Fruit fly (Drosophila melanogaster) whole organism, embryonic: ENCODE data around the gene grass.
A peak's percentile ranks its signal among the peaks of the same experiment; 100 is the strongest.

ENCODE experiments used
- ATbp ChIP-seq: fragments of 200-800 bp; sonication (Bioruptor generic); optimal IDR thresholded peaks from 2 replicates; lab custom pipeline; 2017; ENCODE audit warnings: missing biosample characterization, mild to moderate bottlenecking, missing genetic modification characterization, missing genetic modification reagents
- Ada2b ChIP-seq: fragments of 200-800 bp; sonication (Bioruptor generic); IDR thresholded peaks from 2 replicates; pipeline ENCODE4 v1.3.6; 2022; ENCODE audit warnings: missing biosample characterization, missing genetic modification characterization
- Asciz ChIP-seq: fragments of 200-800 bp; sonication (Bioruptor generic); optimal IDR thresholded peaks from 2 replicates; lab custom pipeline; 2017; ENCODE audit warnings: missing biosample characterization, mild to moderate bottlenecking, missing genetic modification characterization, missing genetic modification reagents
- Atf-2 ChIP-seq: fragments of 200-800 bp; sonication (Bioruptor generic); optimal IDR thresholded peaks from 2 replicates; lab custom pipeline; 2016; ENCODE audit warnings: missing biosample characterization, missing genetic modification characterization
- Bteb2 ChIP-seq: fragments of 200-800 bp; sonication (Bioruptor generic); optimal IDR thresholded peaks from 2 replicates; lab custom pipeline; 2016; ENCODE audit warnings: missing biosample characterization, missing genetic modification characterization
- CG10209 ChIP-seq: fragments of 200-800 bp; sonication (Bioruptor generic); optimal IDR thresholded peaks from 3 replicates; lab custom pipeline; 2017; ENCODE audit warnings: missing biosample characterization, mild to moderate bottlenecking, missing genetic modification characterization, missing genetic modification reagents
- CG12071 ChIP-seq: fragments of 200-800 bp; sonication (Bioruptor generic); optimal IDR thresholded peaks from 3 replicates; lab custom pipeline; 2018; ENCODE audit warnings: missing biosample characterization, mild to moderate bottlenecking, missing genetic modification characterization
- CG1233 ChIP-seq: fragments of 200-800 bp; sonication (Bioruptor generic); optimal IDR thresholded peaks from 4 replicates; lab custom pipeline; 2018; ENCODE audit warnings: missing biosample characterization, mild to moderate bottlenecking, missing genetic modification characterization
- CG13775 ChIP-seq: fragments of 200-800 bp; sonication (Bioruptor generic); optimal IDR thresholded peaks from 3 replicates; lab custom pipeline; 2017; ENCODE audit warnings: missing biosample characterization, mild to moderate bottlenecking, missing genetic modification characterization
- CG14667 ChIP-seq: fragments of 200-800 bp; sonication (Bioruptor generic); IDR thresholded peaks from 2 replicates; pipeline ENCODE4 v1.3.6; 2022; ENCODE audit warnings: missing biosample characterization, missing genetic modification characterization
- CG15011 ChIP-seq: fragments of 200-800 bp; sonication (Bioruptor generic); optimal IDR thresholded peaks from 3 replicates; lab custom pipeline; 2018; ENCODE audit warnings: missing biosample characterization, mild to moderate bottlenecking, missing genetic modification characterization
- CG3838 ChIP-seq: fragments of 200-800 bp; sonication (Bioruptor generic); optimal IDR thresholded peaks from 3 replicates; lab custom pipeline; 2016; ENCODE audit warnings: missing biosample characterization, missing genetic modification characterization
- CG3995 ChIP-seq: fragments of 200-800 bp; sonication (Bioruptor generic); optimal IDR thresholded peaks from 3 replicates; lab custom pipeline; 2016; ENCODE audit warnings: missing biosample characterization, missing genetic modification characterization
- CG4707 ChIP-seq: fragments of 200-800 bp; sonication (Bioruptor generic); optimal IDR thresholded peaks from 2 replicates; lab custom pipeline; 2018; ENCODE audit warnings: missing biosample characterization, mild to moderate bottlenecking, missing genetic modification characterization, moderate library complexity
- CG5245 ChIP-seq: fragments of 200-800 bp; sonication (Bioruptor generic); optimal IDR thresholded peaks from 3 replicates; lab custom pipeline; 2016; ENCODE audit warnings: missing biosample characterization, missing genetic modification characterization
- CG6254 ChIP-seq: fragments of 200-800 bp; sonication (Bioruptor generic); optimal IDR thresholded peaks from 3 replicates; lab custom pipeline; 2017; ENCODE audit warnings: mild to moderate bottlenecking, missing biosample characterization, missing genetic modification reagents, missing genetic modification characterization
- CG6683 ChIP-seq: fragments of 200-800 bp; sonication (Bioruptor generic); optimal IDR thresholded peaks from 2 replicates; lab custom pipeline; 2017; ENCODE audit warnings: missing biosample characterization, mild to moderate bottlenecking, missing genetic modification characterization, missing genetic modification reagents
- CG8089 ChIP-seq: fragments of 200-800 bp; sonication (Bioruptor generic); optimal IDR thresholded peaks from 3 replicates; lab custom pipeline; 2016; ENCODE audit warnings: missing biosample characterization, missing genetic modification characterization
- CG8281 ChIP-seq: fragments of 200-800 bp; sonication (Bioruptor generic); optimal IDR thresholded peaks from 2 replicates; lab custom pipeline; 2018; ENCODE audit warnings: missing biosample characterization, mild to moderate bottlenecking, missing genetic modification characterization, moderate library complexity
- CG8290 ChIP-seq, 3 experiments: fragments of 200-800 bp; sonication (Bioruptor generic); optimal IDR thresholded peaks; 2 replicates each; lab custom pipeline; 2016 to 2019; ENCODE audit warnings: missing biosample characterization in 3 of 3, missing genetic modification characterization in 3 of 3, mild to moderate bottlenecking in 2 of 3, moderate library complexity in 1 of 3
- Chrac-16 ChIP-seq: fragments of 200-800 bp; sonication (Bioruptor generic); optimal IDR thresholded peaks from 3 replicates; lab custom pipeline; 2016; ENCODE audit warnings: missing biosample characterization, missing genetic modification characterization
- D ChIP-seq, 2 experiments: fragments of 200-800 bp in 1 of 2; fragments of >200 bp in 1 of 2; sonication (Bioruptor generic) in 1 of 2; optimal IDR thresholded peaks; 2 replicates in 1 of 2; 3 replicates in 1 of 2; lab custom pipeline; 2017; ENCODE audit warnings: mild to moderate bottlenecking in 1 of 2, missing biosample characterization in 1 of 2, missing genetic modification characterization in 1 of 2, missing genetic modification reagents in 1 of 2
- Drgx ChIP-seq: fragments of 200-800 bp; sonication (Bioruptor generic); IDR thresholded peaks from 2 replicates; pipeline ENCODE4 v1.3.6; 2022; ENCODE audit warnings: missing biosample characterization, missing genetic modification characterization
- Fer1 ChIP-seq: fragments of 200-800 bp; sonication (Bioruptor generic); optimal IDR thresholded peaks from 2 replicates; lab custom pipeline; 2017; ENCODE audit warnings: missing biosample characterization, mild to moderate bottlenecking, missing genetic modification characterization
- MBD-R2 ChIP-seq: fragments of 200-800 bp; sonication (Bioruptor generic); IDR thresholded peaks from 2 replicates; pipeline ENCODE4 v1.3.6; 2022; ENCODE audit warnings: missing biosample characterization, missing genetic modification characterization
- Rfx ChIP-seq: fragments of 200-800 bp; sonication (Bioruptor generic); IDR thresholded peaks from 2 replicates; pipeline ENCODE4 v1.3.6; 2022; ENCODE audit warnings: missing biosample characterization, missing genetic modification characterization
- Trl ChIP-seq, 3 experiments: fragments of >200 bp in 2 of 3; fragments of 200-800 bp in 1 of 3; sonication (Bioruptor generic) in 1 of 3; optimal IDR thresholded peaks; 2 replicates in 1 of 3; 3 replicates in 2 of 3; lab custom pipeline; 2016 to 2017; ENCODE audit warnings: missing biosample characterization in 1 of 3, missing genetic modification characterization in 1 of 3
- bigmax ChIP-seq: fragments of 200-800 bp; sonication (Bioruptor generic); optimal IDR thresholded peaks from 2 replicates; lab custom pipeline; 2018; ENCODE audit warnings: missing biosample characterization, mild to moderate bottlenecking, missing genetic modification characterization
- corto ChIP-seq: fragments of 200-800 bp; sonication (Bioruptor generic); optimal IDR thresholded peaks from 2 replicates; lab custom pipeline; 2016; ENCODE audit warnings: missing biosample characterization, mild to moderate bottlenecking, missing genetic modification characterization, moderate library complexity
- croc ChIP-seq: fragments of 200-800 bp; sonication (Bioruptor generic); conservative IDR thresholded peaks from 3 replicates; pipeline ENCODE4 v1.3.6; 2022; ENCODE audit warnings: missing biosample characterization, missing genetic modification characterization
- crol ChIP-seq: fragments of 200-800 bp; sonication (Bioruptor generic); IDR thresholded peaks from 2 replicates; pipeline ENCODE4 v1.3.6; 2022; ENCODE audit warnings: missing biosample characterization, missing genetic modification characterization
- en ChIP-seq: fragments of 200-800 bp; sonication (Bioruptor generic); optimal IDR thresholded peaks from 2 replicates; lab custom pipeline; 2016; ENCODE audit warnings: missing biosample characterization, missing genetic modification characterization
- exex ChIP-seq: fragments of 200-800 bp; sonication (Bioruptor generic); optimal IDR thresholded peaks from 4 replicates; lab custom pipeline; 2018; ENCODE audit warnings: missing biosample characterization, mild to moderate bottlenecking, missing genetic modification characterization, moderate library complexity
- gem ChIP-seq: fragments of 200-800 bp; sonication (Bioruptor generic); optimal IDR thresholded peaks from 2 replicates; lab custom pipeline; 2019; ENCODE audit warnings: missing biosample characterization, mild to moderate bottlenecking, missing genetic modification characterization, moderate library complexity
- gsb-n ChIP-seq: fragments of 200-800 bp; sonication (Bioruptor generic); optimal IDR thresholded peaks from 3 replicates; lab custom pipeline; 2018; ENCODE audit warnings: missing biosample characterization, mild to moderate bottlenecking, missing genetic modification characterization
- ind ChIP-seq: fragments of 200-800 bp; sonication (Bioruptor generic); optimal IDR thresholded peaks from 3 replicates; lab custom pipeline; 2016; ENCODE audit warnings: missing biosample characterization, missing genetic modification characterization
- jing ChIP-seq: fragments of 200-800 bp; sonication (Bioruptor generic); optimal IDR thresholded peaks from 2 replicates; lab custom pipeline; 2018; ENCODE audit warnings: missing biosample characterization, mild to moderate bottlenecking, missing genetic modification characterization
- maf-S ChIP-seq: fragments of 200-800 bp; sonication (Bioruptor generic); optimal IDR thresholded peaks from 2 replicates; lab custom pipeline; 2016; ENCODE audit warnings: missing biosample characterization, missing genetic modification characterization
- nmo ChIP-seq: fragments of 200-800 bp; sonication (Bioruptor generic); optimal IDR thresholded peaks from 2 replicates; lab custom pipeline; 2018; ENCODE audit warnings: missing biosample characterization, mild to moderate bottlenecking, missing genetic modification characterization, moderate library complexity
- oc ChIP-seq: fragments of 200-800 bp; sonication (Bioruptor generic); optimal IDR thresholded peaks from 2 replicates; lab custom pipeline; 2018; ENCODE audit warnings: missing biosample characterization, mild to moderate bottlenecking, missing genetic modification characterization, moderate library complexity
- pros ChIP-seq: fragments of 200-800 bp; sonication (Bioruptor generic); optimal IDR thresholded peaks from 3 replicates; lab custom pipeline; 2019; ENCODE audit warnings: missing biosample characterization, mild to moderate bottlenecking, missing genetic modification characterization, moderate library complexity
- sc ChIP-seq, 3 experiments: fragments of >200 bp in 2 of 3; fragments of 200-800 bp in 1 of 3; sonication (Bioruptor generic) in 1 of 3; optimal IDR thresholded peaks; 2 replicates in 2 of 3; 3 replicates in 1 of 3; lab custom pipeline; 2017; ENCODE audit warnings: mild to moderate bottlenecking in 1 of 3, missing biosample characterization in 1 of 3, missing genetic modification characterization in 1 of 3, missing genetic modification reagents in 1 of 3
- seq ChIP-seq: fragments of 200-800 bp; sonication (Bioruptor generic); IDR thresholded peaks from 2 replicates; pipeline ENCODE4 v1.3.6; 2022; ENCODE audit warnings: missing biosample characterization, missing genetic modification characterization
- sob ChIP-seq: fragments of 200-800 bp; sonication (Bioruptor generic); IDR thresholded peaks from 2 replicates; pipeline ENCODE4 v1.3.6; 2022; ENCODE audit warnings: missing biosample characterization, missing genetic modification characterization
- sr ChIP-seq: fragments of 200-800 bp; sonication (Bioruptor generic); IDR thresholded peaks from 3 replicates; pipeline ENCODE4 v1.3.6; 2022; ENCODE audit warnings: missing biosample characterization, missing genetic modification characterization
- tin ChIP-seq: fragments of 200-800 bp; sonication (Bioruptor generic); optimal IDR thresholded peaks from 3 replicates; lab custom pipeline; 2016; ENCODE audit warnings: missing biosample characterization, missing genetic modification characterization
- tll ChIP-seq, 2 experiments: fragments of 200-800 bp in 1 of 2; fragments of >200 bp in 1 of 2; sonication (Bioruptor generic) in 1 of 2; optimal IDR thresholded peaks; 2 replicates each; lab custom pipeline; 2017 to 2019; ENCODE audit warnings: missing biosample characterization in 2 of 2, missing genetic modification characterization in 2 of 2, mild to moderate bottlenecking in 1 of 2, moderate library complexity in 1 of 2
- twi ChIP-seq: fragments of 200-800 bp; optimal IDR thresholded peaks from 2 replicates; lab custom pipeline; 2019; ENCODE audit warnings: missing biosample characterization, mild to moderate bottlenecking, missing genetic modification characterization, moderate library complexity
- unpg ChIP-seq: fragments of 200-800 bp; sonication (Bioruptor generic); optimal IDR thresholded peaks from 3 replicates; lab custom pipeline; 2018; ENCODE audit warnings: missing biosample characterization, mild to moderate bottlenecking, missing genetic modification characterization, moderate library complexity
- usp ChIP-seq: fragments of >200 bp; optimal IDR thresholded peaks from 2 replicates; lab custom pipeline; 2017; ENCODE audit warnings: missing biosample characterization, missing genetic modification characterization
- vvl ChIP-seq: fragments of 200-800 bp; sonication (Bioruptor generic); IDR thresholded peaks from 2 replicates; pipeline ENCODE4 v1.3.6; 2022; ENCODE audit warnings: missing biosample characterization, missing genetic modification characterization

grass gene

DNA sequence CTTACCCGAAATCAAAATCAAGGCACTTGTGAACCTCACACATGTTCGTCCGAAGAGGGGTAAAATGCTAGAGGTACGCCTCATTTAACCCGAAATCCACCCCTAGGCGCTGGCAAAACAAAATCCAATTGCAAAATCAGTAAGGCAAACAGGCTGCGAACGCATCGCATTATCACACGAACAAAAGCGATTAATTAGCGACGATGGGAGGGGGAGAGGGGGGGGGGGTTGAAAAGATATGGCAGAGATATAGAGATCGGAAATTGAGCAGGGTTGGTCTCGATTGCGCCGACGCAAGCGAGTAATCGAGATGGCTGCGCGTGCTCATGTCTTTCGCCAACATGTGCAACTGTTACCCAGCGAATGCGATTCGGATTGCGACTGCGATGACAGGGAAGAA lies 39.1 kb downstream of the grass start (continued):
- TF ChIP-seq CG13775 (GFP tag; lab: Kevin White, UChicago) (no peak), CG3995 (no peak), CG1233 (GFP tag; lab: Kevin White, UChicago) (no peak), CG8089 (GFP tag; lab: Kevin White, UChicago) (no peak), Atf-2 (GFP tag; lab: Kevin White, UChicago) (no peak), CG3838 (GFP tag; lab: Kevin White, UChicago) (no peak), Rfx (GFP tag; lab: Robert Waterston, UW) (no peak), CG5245 (GFP tag; lab: Kevin White, UChicago) (no peak), Bteb2 (GFP tag; lab: Kevin White, UChicago) (no peak), CG14667 (GFP tag; lab: Robert Waterston, UW) (no peak), corto (GFP tag; lab: Kevin White, UChicago) (no peak), ind (GFP tag; lab: Kevin White, UChicago) (no peak), jing (GFP tag; lab: Kevin White, UChicago) (no peak), pros (GFP tag; lab: Kevin White, UChicago) (peak; percentile 67), oc (tag; lab: Kevin White, UChicago) (peak; percentile 84), CG15011 (GFP tag; lab: Kevin White, UChicago) (no peak), tll (GFP tag; optimal IDR thresholded peaks at IDR 0.05; lab: Kevin White, UChicago) (peak in 1 of 2 experiments; percentile 29), CG10209 (GFP tag; lab: Kevin White, UChicago) (no peak), usp (GFP tag; lab: Kevin White, UChicago) (no peak), CG6254 (no peak), nmo (GFP tag; lab: Kevin White, UChicago) (no peak), twi (no peak), vvl (no peak), sc (optimal IDR thresholded peaks at IDR 0.05; lab: Kevin White, UChicago) (no peak), sc (GFP tag; optimal IDR thresholded peaks at IDR 0.05; lab: Kevin White, UChicago) (no peak), tin (no peak), croc (GFP tag; lab: Robert Waterston, UW) (no peak), CG8290 (GFP tag; optimal IDR thresholded peaks at IDR 0.05; lab: Kevin White, UChicago) (no peak), CG8290 (tag; optimal IDR thresholded peaks at IDR 0.05; lab: Kevin White, UChicago) (no peak), seq (GFP tag; lab: Robert Waterston, UW) (no peak), bigmax (GFP tag; lab: Kevin White, UChicago) (no peak), D (optimal IDR thresholded peaks at IDR 0.05; lab: Kevin White, UChicago) (no peak), D (GFP tag; optimal IDR thresholded peaks at IDR 0.05; lab: Kevin White, UChicago) (peak; percentile 14), maf-S (GFP tag; lab: Kevin White, UChicago) (no peak), crol (GFP tag; lab: Robert Waterston, UW) (peak; percentile 63), Asciz (GFP tag; lab: Kevin White, UChicago) (no peak), Trl (optimal IDR thresholded peaks at IDR 0.05; lab: Kevin White, UChicago) (no peak), Trl (GFP tag; optimal IDR thresholded peaks at IDR 0.05; lab: Kevin White, UChicago) (no peak), MBD-R2 (GFP tag; lab: Robert Waterston, UW) (no peak), exex (tag; lab: Kevin White, UChicago) (no peak)

DNA sequence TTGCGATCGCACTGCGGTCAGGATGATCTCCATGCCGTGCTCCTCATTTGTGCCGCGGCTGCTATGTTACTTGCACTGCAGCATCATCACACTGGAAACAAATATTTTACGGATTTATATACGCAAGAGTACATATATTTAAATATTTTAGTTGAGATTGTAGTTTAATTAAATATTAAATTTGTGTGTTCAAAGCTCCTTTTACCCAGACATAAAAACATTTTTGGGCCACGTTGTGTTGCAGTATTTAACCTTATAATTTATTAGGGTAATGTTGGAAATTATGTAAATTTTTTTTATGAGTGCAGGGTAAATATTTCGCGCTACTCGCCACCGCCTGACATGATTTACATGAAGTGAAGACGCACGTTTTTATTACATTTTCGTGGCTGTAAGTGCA lies 39.8 kb downstream of the grass start:
- TF ChIP-seq CG12071 (GFP tag; lab: Kevin White, UChicago) (no peak), en (GFP tag; lab: Kevin White, UChicago) (no peak), gem (peak; percentile 24), sr (GFP tag; lab: Robert Waterston, UW) (no peak), Chrac-16 (GFP tag; lab: Kevin White, UChicago) (no peak), Drgx (GFP tag; lab: Robert Waterston, UW) (no peak), ATbp (GFP tag; lab: Kevin White, UChicago) (no peak), Ada2b (GFP tag; lab: Robert Waterston, UW) (no peak), CG4707 (GFP tag; lab: Kevin White, UChicago) (no peak), Fer1 (no peak), sob (GFP tag; lab: Robert Waterston, UW) (no peak), gsb-n (peak; percentile 1), CG8281 (tag; lab: Kevin White, UChicago) (no peak), unpg (GFP tag; lab: Kevin White, UChicago) (peak; percentile 1), CG6683 (GFP tag; lab: Kevin White, UChicago) (no peak)
